Worm (Caenorhabditis elegans) whole organism, late embryonic: Measurements from ENCODE around the gene oma-1.

Source experiments
- C38D4.7 ChIP-seq: fragments of 200-800 bp; sonication (Bioruptor generic); optimal IDR thresholded peaks from 2 replicates; lab custom pipeline; 2018; ENCODE audit warnings: mild to moderate bottlenecking, missing genetic modification characterization, moderate library complexity, missing compliant biosample characterization
- ceh-18 ChIP-seq: sonication (generic microtip); optimal IDR thresholded peaks from 2 replicates; lab custom pipeline; 2016; ENCODE audit warnings: missing genetic modification characterization, missing compliant biosample characterization
- fkh-10 ChIP-seq: fragments of 150-350 bp; optimal IDR thresholded peaks from 2 replicates; lab custom pipeline; 2014; ENCODE audit warnings: missing biosample characterization, missing genetic modification reagents, missing genetic modification characterization
- lin-11 ChIP-seq: fragments of 200-800 bp; sonication (Bioruptor generic); optimal IDR thresholded peaks from 2 replicates; lab custom pipeline; 2018; ENCODE audit warnings: mild to moderate bottlenecking, missing genetic modification characterization, missing compliant biosample characterization
- nfya-1 ChIP-seq: sonication (generic microtip); optimal IDR thresholded peaks from 2 replicates; lab custom pipeline; 2017; ENCODE audit warnings: missing genetic modification characterization, mild to moderate bottlenecking, missing compliant biosample characterization, antibody characterized with exemption, moderate library complexity
- nhr-11 ChIP-seq: fragments of 150-350 bp; optimal IDR thresholded peaks from 2 replicates; lab custom pipeline; 2014; ENCODE audit warnings: missing biosample characterization, missing genetic modification characterization
- sox-4 ChIP-seq: sonication (generic microtip); optimal IDR thresholded peaks from 2 replicates; lab custom pipeline; 2017; ENCODE audit warnings: mild to moderate bottlenecking, missing genetic modification characterization, inconsistent platforms, missing compliant biosample characterization
- tbx-2 ChIP-seq: sonication (generic microtip); optimal IDR thresholded peaks from 2 replicates; lab custom pipeline; 2016; ENCODE audit warnings: missing genetic modification characterization, missing compliant biosample characterization
- ztf-16 ChIP-seq: sonication (generic microtip); optimal IDR thresholded peaks from 2 replicates; lab custom pipeline; 2017; ENCODE audit warnings: missing genetic modification characterization, missing compliant biosample characterization

DNA sequence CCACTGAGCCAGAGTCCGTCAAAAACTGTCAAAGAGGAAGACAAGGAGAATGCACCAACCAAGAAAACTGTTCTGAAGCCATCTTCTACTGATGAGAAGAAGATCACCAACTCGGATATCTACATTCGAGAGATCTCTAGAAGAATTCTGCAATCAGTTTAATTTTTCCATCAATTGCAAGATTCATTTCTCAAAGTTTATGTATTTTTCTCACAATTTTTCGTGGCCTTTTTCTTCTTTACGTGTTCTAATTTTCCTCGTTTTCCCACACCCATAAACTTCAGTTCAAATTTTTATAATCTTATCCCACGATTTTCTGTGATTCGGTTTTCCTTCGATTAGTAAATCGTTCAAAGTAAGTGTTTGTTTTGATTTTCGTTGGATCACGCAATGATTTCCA, 14.9 kb upstream of the oma-1 start, which contains the start of gene hdl-2:
- TF ChIP-seq nhr-11 (tag; lab: Kevin White, UChicago) (no peak), ztf-16 (tag; lab: Kevin White, UChicago) (no peak), fkh-10 (no peak), C38D4.7 (GFP tag; lab: Kevin White, UChicago) (no peak), ceh-18 (tag; lab: Kevin White, UChicago) (no peak), lin-11 (tag; lab: Kevin White, UChicago) (no peak), sox-4 (tag; lab: Kevin White, UChicago) (no peak), tbx-2 (no peak), nfya-1 (tag; lab: Kevin White, UChicago) (no peak)
